Fruit fly (Drosophila melanogaster) whole organism, prepupa: ENCODE data around the gene MED15.
A peak's percentile ranks its signal among the peaks of the same experiment; 100 is the strongest.

ENCODE experiments used
- CG10631 ChIP-seq: fragments of 200-800 bp; sonication (Bioruptor generic); optimal IDR thresholded peaks from 2 replicates; lab custom pipeline; 2016; ENCODE audit warnings: missing biosample characterization, missing genetic modification characterization
- CG10669 ChIP-seq: fragments of 200-800 bp; sonication (Bioruptor generic); optimal IDR thresholded peaks from 3 replicates; lab custom pipeline; 2018; ENCODE audit warnings: missing biosample characterization, mild to moderate bottlenecking, missing genetic modification characterization, moderate library complexity
- CG11294 ChIP-seq: fragments of 200-800 bp; sonication (Bioruptor generic); IDR thresholded peaks from 2 replicates; pipeline ENCODE4 v1.3.6; 2022; ENCODE audit warnings: missing biosample characterization, missing genetic modification characterization
- CG11902 ChIP-seq: fragments of 200-800 bp; sonication (Bioruptor generic); optimal IDR thresholded peaks from 3 replicates; lab custom pipeline; 2016; ENCODE audit warnings: missing biosample characterization, missing genetic modification characterization
- CG15336 ChIP-seq: fragments of 200-800 bp; sonication (Bioruptor generic); IDR thresholded peaks from 2 replicates; pipeline ENCODE4 v1.3.6; 2022; ENCODE audit warnings: missing biosample characterization, missing genetic modification characterization
- CG1621 ChIP-seq: fragments of 200-800 bp; sonication (Bioruptor generic); optimal IDR thresholded peaks from 3 replicates; lab custom pipeline; 2018; ENCODE audit warnings: missing biosample characterization, mild to moderate bottlenecking, missing genetic modification characterization
- CG16779 ChIP-seq: fragments of 200-800 bp; sonication (Bioruptor generic); optimal IDR thresholded peaks from 3 replicates; lab custom pipeline; 2017; ENCODE audit warnings: missing biosample characterization, mild to moderate bottlenecking, missing genetic modification characterization
- CG31627 ChIP-seq: fragments of 200-800 bp; sonication (Bioruptor generic); optimal IDR thresholded peaks from 3 replicates; lab custom pipeline; 2016; ENCODE audit warnings: missing biosample characterization, missing genetic modification characterization
- CG32006 ChIP-seq: fragments of 200-800 bp; sonication (Bioruptor generic); optimal IDR thresholded peaks from 3 replicates; lab custom pipeline; 2017; ENCODE audit warnings: missing biosample characterization, mild to moderate bottlenecking, missing genetic modification characterization
- CG34406 ChIP-seq: fragments of 200-800 bp; sonication (Bioruptor generic); optimal IDR thresholded peaks from 3 replicates; lab custom pipeline; 2016; ENCODE audit warnings: missing biosample characterization, missing genetic modification characterization
- CG3919 ChIP-seq: fragments of 200-800 bp; sonication (Bioruptor generic); optimal IDR thresholded peaks from 3 replicates; lab custom pipeline; 2016; ENCODE audit warnings: missing biosample characterization, missing genetic modification characterization
- CG4318 ChIP-seq: fragments of 200-800 bp; sonication (Bioruptor generic); optimal IDR thresholded peaks from 3 replicates; lab custom pipeline; 2017; ENCODE audit warnings: missing biosample characterization, mild to moderate bottlenecking, missing genetic modification characterization
- CG6163 ChIP-seq: fragments of 200-800 bp; sonication (Bioruptor generic); IDR thresholded peaks from 3 replicates; pipeline ENCODE4 v1.3.6; 2022; ENCODE audit warnings: missing biosample characterization, missing genetic modification characterization
- CG6276 ChIP-seq: fragments of 200-800 bp; sonication (Bioruptor generic); optimal IDR thresholded peaks from 2 replicates; lab custom pipeline; 2017; ENCODE audit warnings: missing biosample characterization, mild to moderate bottlenecking, missing genetic modification characterization
- CG6792 ChIP-seq: fragments of 200-800 bp; sonication (Bioruptor generic); optimal IDR thresholded peaks from 3 replicates; lab custom pipeline; 2016; ENCODE audit warnings: missing biosample characterization, missing genetic modification characterization
- CG6808 ChIP-seq: fragments of 200-800 bp; sonication (Bioruptor generic); optimal IDR thresholded peaks from 3 replicates; lab custom pipeline; 2017; ENCODE audit warnings: missing biosample characterization, missing genetic modification characterization, mild to moderate bottlenecking, moderate library complexity, missing genetic modification reagents
- CG6854 ChIP-seq: fragments of 200-800 bp; sonication (Bioruptor generic); optimal IDR thresholded peaks from 2 replicates; lab custom pipeline; 2017; ENCODE audit warnings: missing biosample characterization, mild to moderate bottlenecking, missing genetic modification characterization
- CG7368 ChIP-seq: fragments of 200-800 bp; sonication (Bioruptor generic); optimal IDR thresholded peaks from 3 replicates; lab custom pipeline; 2016; ENCODE audit warnings: missing biosample characterization, missing genetic modification characterization
- CG8119 ChIP-seq: fragments of 200-800 bp; sonication (Bioruptor generic); IDR thresholded peaks from 3 replicates; pipeline ENCODE4 v1.3.6; 2022; ENCODE audit warnings: missing biosample characterization, missing genetic modification characterization
- CG8319 ChIP-seq: fragments of 200-800 bp; sonication (Bioruptor generic); optimal IDR thresholded peaks from 3 replicates; lab custom pipeline; 2016; ENCODE audit warnings: missing biosample characterization, missing genetic modification characterization
- CG8632 ChIP-seq: fragments of 200-800 bp; sonication (Bioruptor generic); optimal IDR thresholded peaks from 3 replicates; lab custom pipeline; 2016; ENCODE audit warnings: missing biosample characterization, missing genetic modification characterization
- CG9139 ChIP-seq: fragments of 200-800 bp; sonication (Bioruptor generic); optimal IDR thresholded peaks from 3 replicates; lab custom pipeline; 2017; ENCODE audit warnings: missing biosample characterization, mild to moderate bottlenecking, missing genetic modification characterization
- Eip75B ChIP-seq: fragments of 200-800 bp; sonication (Bioruptor generic); optimal IDR thresholded peaks from 3 replicates; lab custom pipeline; 2016; ENCODE audit warnings: missing biosample characterization, missing genetic modification characterization
- Eip78C ChIP-seq: fragments of 200-800 bp; sonication (Bioruptor generic); peaks from one replicate; lab custom pipeline; 2016; ENCODE audit warnings: missing biosample characterization, missing genetic modification characterization
- Eip93F ChIP-seq: fragments of 200-800 bp; sonication (Bioruptor generic); optimal IDR thresholded peaks from 2 replicates; lab custom pipeline; 2016; ENCODE audit warnings: missing biosample characterization, mild to moderate bottlenecking, missing genetic modification characterization
- Ets21C ChIP-seq: fragments of 200-800 bp; sonication (Bioruptor generic); optimal IDR thresholded peaks from 3 replicates; lab custom pipeline; 2016; ENCODE audit warnings: missing biosample characterization, missing genetic modification characterization
- Ets96B ChIP-seq: fragments of 200-800 bp; optimal IDR thresholded peaks from 2 replicates; lab custom pipeline; 2019; ENCODE audit warnings: missing biosample characterization, mild to moderate bottlenecking, missing genetic modification characterization, moderate library complexity
- Hr38 ChIP-seq: sonication (Bioruptor generic); optimal IDR thresholded peaks from 2 replicates; lab custom pipeline; 2016; ENCODE audit warnings: missing biosample characterization, missing genetic modification characterization
- Hr39 ChIP-seq: fragments of 200-800 bp; sonication (Bioruptor generic); optimal IDR thresholded peaks from 2 replicates; lab custom pipeline; 2016; ENCODE audit warnings: missing biosample characterization, missing genetic modification characterization
- Hr4 ChIP-seq: fragments of 200-800 bp; sonication (Bioruptor generic); optimal IDR thresholded peaks from 3 replicates; lab custom pipeline; 2016; ENCODE audit warnings: missing biosample characterization, missing genetic modification characterization
- Lpt ChIP-seq: fragments of 200-800 bp; sonication (Bioruptor generic); optimal IDR thresholded peaks from 3 replicates; lab custom pipeline; 2016; ENCODE audit warnings: missing biosample characterization, missing genetic modification characterization
- Met ChIP-seq: fragments of 200-800 bp; sonication (Bioruptor generic); optimal IDR thresholded peaks from 3 replicates; lab custom pipeline; 2016; ENCODE audit warnings: missing biosample characterization, missing genetic modification characterization
- OdsH ChIP-seq: fragments of 200-800 bp; sonication (Bioruptor generic); optimal IDR thresholded peaks from 3 replicates; lab custom pipeline; 2016; ENCODE audit warnings: missing biosample characterization, missing genetic modification characterization
- Smox ChIP-seq: fragments of 200-800 bp; sonication (Bioruptor generic); optimal IDR thresholded peaks from 3 replicates; lab custom pipeline; 2016; ENCODE audit warnings: missing biosample characterization, missing genetic modification characterization
- Sox102F ChIP-seq: fragments of 200-800 bp; sonication (Bioruptor generic); optimal IDR thresholded peaks from 2 replicates; lab custom pipeline; 2016; ENCODE audit warnings: missing biosample characterization, mild to moderate bottlenecking, missing genetic modification characterization
- Sox14 ChIP-seq: fragments of 200-800 bp; sonication (Bioruptor generic); optimal IDR thresholded peaks from 3 replicates; lab custom pipeline; 2016; ENCODE audit warnings: missing biosample characterization, missing genetic modification characterization
- Sox15 ChIP-seq: fragments of 200-800 bp; sonication (Bioruptor generic); optimal IDR thresholded peaks from 3 replicates; lab custom pipeline; 2016; ENCODE audit warnings: missing biosample characterization, missing genetic modification characterization
- achi ChIP-seq: fragments of 200-800 bp; sonication (Bioruptor generic); optimal IDR thresholded peaks from 3 replicates; lab custom pipeline; 2016; ENCODE audit warnings: missing biosample characterization, missing genetic modification characterization
- cyc ChIP-seq: fragments of 200-800 bp; sonication (Bioruptor generic); optimal IDR thresholded peaks from 3 replicates; lab custom pipeline; 2016; ENCODE audit warnings: missing biosample characterization, missing genetic modification characterization
- dac ChIP-seq: fragments of 200-800 bp; sonication (Bioruptor generic); optimal IDR thresholded peaks from 2 replicates; lab custom pipeline; 2017; ENCODE audit warnings: missing biosample characterization, mild to moderate bottlenecking, missing genetic modification characterization
- dsx ChIP-seq: fragments of 200-800 bp; optimal IDR thresholded peaks from 3 replicates; lab custom pipeline; 2019; ENCODE audit warnings: missing biosample characterization, mild to moderate bottlenecking, missing genetic modification characterization, moderate library complexity; ENCODE audit not compliant: poor library complexity, severe bottlenecking
- eg ChIP-seq: fragments of 200-800 bp; sonication (Bioruptor generic); IDR thresholded peaks from 3 replicates; pipeline ENCODE4 v1.3.6; 2022; ENCODE audit warnings: missing biosample characterization, missing genetic modification characterization
- esn ChIP-seq: fragments of 200-800 bp; sonication (Bioruptor generic); optimal IDR thresholded peaks from 2 replicates; lab custom pipeline; 2016; ENCODE audit warnings: missing biosample characterization, mild to moderate bottlenecking, missing genetic modification characterization, moderate library complexity
- fd59A ChIP-seq: fragments of 200-800 bp; sonication (Bioruptor generic); optimal IDR thresholded peaks from 2 replicates; lab custom pipeline; 2017; ENCODE audit warnings: missing biosample characterization, mild to moderate bottlenecking, missing genetic modification characterization, missing genetic modification reagents
- fkh ChIP-seq: fragments of 200-800 bp; sonication (Bioruptor generic); optimal IDR thresholded peaks from 3 replicates; lab custom pipeline; 2017; ENCODE audit warnings: missing biosample characterization, mild to moderate bottlenecking, missing genetic modification characterization, moderate library complexity
- lz ChIP-seq: fragments of 200-800 bp; sonication (Bioruptor generic); optimal IDR thresholded peaks from 3 replicates; lab custom pipeline; 2016; ENCODE audit warnings: missing biosample characterization, missing genetic modification characterization
- net ChIP-seq: fragments of 200-800 bp; sonication (Bioruptor generic); optimal IDR thresholded peaks from 3 replicates; lab custom pipeline; 2016; ENCODE audit warnings: missing biosample characterization, missing genetic modification characterization
- pdm3 ChIP-seq: fragments of 200-800 bp; sonication (Bioruptor generic); optimal IDR thresholded peaks from 3 replicates; lab custom pipeline; 2016; ENCODE audit warnings: missing biosample characterization, missing genetic modification characterization
- salr ChIP-seq, 2 experiments: fragments of 200-800 bp; sonication (Bioruptor generic); optimal IDR thresholded peaks; 3 replicates each; lab custom pipeline; 2016 to 2018; ENCODE audit warnings: missing biosample characterization in 2 of 2, missing genetic modification characterization in 2 of 2, mild to moderate bottlenecking in 1 of 2
- spab ChIP-seq: fragments of 200-800 bp; sonication (Bioruptor generic); optimal IDR thresholded peaks from 2 replicates; lab custom pipeline; 2017; ENCODE audit warnings: missing biosample characterization, mild to moderate bottlenecking, missing genetic modification characterization, missing genetic modification reagents
- ss ChIP-seq, 2 experiments: fragments of 200-800 bp; sonication (Bioruptor generic); optimal IDR thresholded peaks; 2 replicates in 1 of 2; 3 replicates in 1 of 2; lab custom pipeline; 2017 to 2018; ENCODE audit warnings: mild to moderate bottlenecking in 2 of 2, missing biosample characterization in 2 of 2, missing genetic modification characterization in 2 of 2, moderate library complexity in 1 of 2
- topi ChIP-seq: fragments of 200-800 bp; sonication (Bioruptor generic); optimal IDR thresholded peaks from 3 replicates; lab custom pipeline; 2016; ENCODE audit warnings: missing biosample characterization, missing genetic modification characterization

Gene MED15

dm6 chr2L:435311-435806 is 37.5 kb upstream of the MED15 start:
- TF ChIP-seq CG11294 (GFP tag; lab: Robert Waterston, UW) (peak; percentile 35), topi (GFP tag; lab: Kevin White, UChicago) (peak; percentile 25), Ets21C (GFP tag; lab: Kevin White, UChicago) (no peak), CG6276 (GFP tag; lab: Kevin White, UChicago) (peak; percentile 60), CG11902 (GFP tag; lab: Kevin White, UChicago) (no peak), Eip93F (no peak), pdm3 (GFP tag; lab: Kevin White, UChicago) (peak; percentile 35), CG4318 (GFP tag; lab: Kevin White, UChicago) (peak; percentile 46), esn (GFP tag; lab: Kevin White, UChicago) (peak; percentile 23), CG8632 (GFP tag; lab: Kevin White, UChicago) (peak; percentile 34), Smox (GFP tag; lab: Kevin White, UChicago) (no peak), Sox15 (GFP tag; lab: Kevin White, UChicago) (no peak), Eip78C (GFP tag; lab: Kevin White, UChicago) (peak; percentile 82), Met (GFP tag; lab: Kevin White, UChicago) (peak; percentile 37), CG6808 (GFP tag; lab: Kevin White, UChicago) (peak; percentile 37), Hr4 (peak; percentile 71), Eip75B (GFP tag; lab: Kevin White, UChicago) (peak; percentile 4), CG10669 (peak; percentile 25), CG32006 (peak; percentile 83), CG31627 (GFP tag; lab: Kevin White, UChicago) (peak; percentile 6), CG6163 (GFP tag; lab: Robert Waterston, UW) (peak; percentile 86), OdsH (GFP tag; lab: Kevin White, UChicago) (peak; percentile 65), CG8319 (GFP tag; lab: Kevin White, UChicago) (peak; percentile 34), eg (GFP tag; lab: Robert Waterston, UW) (peak; percentile 87), CG34406 (peak; percentile 46), dsx (GFP tag; lab: Kevin White, UChicago) (no peak), salr (GFP tag; optimal IDR thresholded peaks at IDR 0.05; lab: Kevin White, UChicago) (peak in 1 of 2 experiments; percentile 19), CG7368 (GFP tag; lab: Kevin White, UChicago) (no peak), spab (GFP tag; lab: Kevin White, UChicago) (peak; percentile 2), CG9139 (GFP tag; lab: Kevin White, UChicago) (no peak), CG15336 (GFP tag; lab: Robert Waterston, UW) (peak; percentile 92), CG10631 (GFP tag; lab: Kevin White, UChicago) (peak; percentile 44), cyc (GFP tag; lab: Kevin White, UChicago) (no peak), Ets96B (tag; lab: Kevin White, UChicago) (no peak), net (peak; percentile 39), Hr39 (GFP tag; lab: Kevin White, UChicago) (no peak), CG6792 (GFP tag; lab: Kevin White, UChicago) (peak; percentile 41), lz (no peak), CG3919 (GFP tag; lab: Kevin White, UChicago) (peak; percentile 59), CG6854 (no peak), fd59A (GFP tag; lab: Kevin White, UChicago) (no peak), CG8119 (peak; percentile 84), Hr38 (GFP tag; lab: Kevin White, UChicago) (no peak), CG1621 (tag; lab: Kevin White, UChicago) (no peak), Sox102F (GFP tag; lab: Kevin White, UChicago) (peak; percentile 1), achi (GFP tag; lab: Kevin White, UChicago) (peak; percentile 73), Sox14 (GFP tag; lab: Kevin White, UChicago) (peak; percentile 11), dac (GFP tag; lab: Kevin White, UChicago) (peak; percentile 24), Lpt (GFP tag; lab: Kevin White, UChicago) (peak; percentile 56), CG16779 (no peak), ss (GFP tag; optimal IDR thresholded peaks at IDR 0.05; lab: Kevin White, UChicago) (peak in 1 of 2 experiments; percentile 1), fkh (GFP tag; lab: Kevin White, UChicago) (no peak)
